Worm (Caenorhabditis elegans) whole organism, L3 larva: ENCODE data around the gene F35A5.1.

ENCODE experiments used
- R02D3.7 ChIP-seq: fragments of 150-350 bp; optimal IDR thresholded peaks from 2 replicates; lab custom pipeline; 2014; ENCODE audit warnings: missing biosample characterization, missing genetic modification characterization
- jun-1 ChIP-seq: fragments of 150-350 bp; optimal IDR thresholded peaks from 2 replicates; lab custom pipeline; 2014; ENCODE audit warnings: missing biosample characterization, missing genetic modification reagents, missing genetic modification characterization
- nhr-12 ChIP-seq: fragments of 150-350 bp; optimal IDR thresholded peaks from 2 replicates; lab custom pipeline; 2014; ENCODE audit warnings: missing biosample characterization, missing genetic modification characterization
- nhr-25 ChIP-seq: sonication (generic microtip); optimal IDR thresholded peaks from 2 replicates; lab custom pipeline; 2017; ENCODE audit warnings: missing biosample characterization, missing genetic modification characterization
- nhr-28 ChIP-seq: fragments of 150-350 bp; optimal IDR thresholded peaks from 2 replicates; lab custom pipeline; 2014; ENCODE audit warnings: missing biosample characterization, missing genetic modification characterization
- snpc-4 ChIP-seq: fragments of 150-350 bp; optimal IDR thresholded peaks from 2 replicates; lab custom pipeline; 2014; ENCODE audit warnings: missing biosample characterization, missing genetic modification characterization
- tbx-2 ChIP-seq: sonication (generic microtip); optimal IDR thresholded peaks from 2 replicates; lab custom pipeline; 2016; ENCODE audit warnings: mild to moderate bottlenecking, missing genetic modification characterization, missing compliant biosample characterization
- ztf-11 ChIP-seq: fragments of 150-350 bp; optimal IDR thresholded peaks from 2 replicates; lab custom pipeline; 2014; ENCODE audit warnings: missing biosample characterization, missing genetic modification characterization

- TF ChIP-seq snpc-4 (tag; lab: Kevin White, UChicago) (no peak), ztf-11 (tag; lab: Kevin White, UChicago) (no peak), R02D3.7 (tag; lab: Kevin White, UChicago) (no peak), nhr-12 (tag; lab: Kevin White, UChicago) (no peak), jun-1 (no peak), nhr-25 (tag; lab: Kevin White, UChicago) (no peak), nhr-28 (tag; lab: Kevin White, UChicago) (no peak), tbx-2 (no peak)
Measured at ce11 chrX:3814827-3815226, 7.6 kb downstream of the F35A5.1 start.
